Worm (Caenorhabditis elegans): Measurements from ENCODE around the gene sfrp-1.

DNA sequence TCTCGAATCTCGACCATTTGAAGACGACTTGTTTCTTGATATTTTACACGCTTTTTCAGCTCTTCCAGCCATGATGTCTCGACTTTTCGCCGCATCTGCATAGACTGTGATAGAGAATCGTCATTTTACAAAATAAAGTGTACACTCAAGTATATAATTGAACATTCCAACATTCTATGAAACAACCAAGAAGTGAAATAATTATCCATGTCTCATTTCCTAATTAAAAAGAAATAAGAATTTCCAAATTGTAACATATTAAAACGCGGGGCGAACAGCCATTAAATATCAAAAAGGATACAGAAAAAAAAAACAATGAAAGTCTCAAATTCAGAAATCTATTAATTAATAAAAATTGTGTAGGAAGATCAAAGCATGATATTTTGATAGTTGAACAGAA, 29.2 kb downstream of the sfrp-1 start, which contains the start of gene smg-3:
- TF ChIP-seq ama-1 (optimal IDR thresholded peaks at IDR 0.05) (no peak), ets-7 (tag; optimal IDR thresholded peaks at IDR 0.05) (no peak), flt-1 (GFP tag; IDR thresholded peaks at IDR 0.05) (no peak), ceh-36 (tag; optimal IDR thresholded peaks at IDR 0.05) (no peak), F13C5.2 (tag; optimal IDR thresholded peaks at IDR 0.05) (no peak), tbx-37 (GFP tag; conservative IDR thresholded peaks at IDR 0.05) (no peak)
